Worm (Caenorhabditis elegans): Measurements from ENCODE around the gene ptr-16.

The ptr-16 gene

ce11 chrV:1158247-1158646 lies 7.3 kb upstream of the ptr-16 start (continued):
- TF ChIP-seq mdl-1 (tag; optimal IDR thresholded peaks at IDR 0.05) (no peak), mep-1 (tag; optimal IDR thresholded peaks at IDR 0.05) (peak; percentile 32), F37D6.2 (tag; optimal IDR thresholded peaks at IDR 0.05) (no peak), T26A8.4 (GFP tag; IDR thresholded peaks at IDR 0.05) (no peak; the same call in 1 of the 2 replicates), vab-7 (GFP tag; IDR thresholded peaks at IDR 0.05) (peak; percentile 50; the same call in 1 of the 2 replicates), cey-2 (tag; optimal IDR thresholded peaks at IDR 0.05; ENCODE audit: borderline replicate concordance, insufficient read depth) (no peak), zag-1 (tag; optimal IDR thresholded peaks at IDR 0.05) (no peak), lin-15B (tag; optimal IDR thresholded peaks at IDR 0.05) (no peak), dpl-1 (GFP tag; optimal IDR thresholded peaks at IDR 0.05) (no peak), nhr-25 (tag; optimal IDR thresholded peaks at IDR 0.05; ENCODE audit: borderline replicate concordance, insufficient read depth) (no peak)

ce11 chrV:1160716-1161115 lies 4.8 kb upstream of the ptr-16 start:
- TF ChIP-seq madf-5 (GFP tag; IDR thresholded peaks at IDR 0.05) (no peak), F10B5.3 (tag; optimal IDR thresholded peaks at IDR 0.05) (no peak), unc-130 (GFP tag; optimal IDR thresholded peaks at IDR 0.05) (no peak), zfp-3 (GFP tag; conservative IDR thresholded peaks at IDR 0.05) (no peak), lin-38 (GFP tag; IDR thresholded peaks at IDR 0.05) (no peak), zip-2 (tag; optimal IDR thresholded peaks at IDR 0.05) (no peak), lir-3 (tag; optimal IDR thresholded peaks at IDR 0.05) (no peak), dmd-8 (GFP tag; IDR thresholded peaks at IDR 0.05) (0 out of 2 replicates have a peak, but pooled peaks have one; percentile 21), duxl-1 (tag; optimal IDR thresholded peaks at IDR 0.05; ENCODE audit: poor library complexity) (no peak)

ce11 chrV:1164196-1164691 lies 1.3 kb upstream of the ptr-16 start, which contains the start of gene T21H3.5:
Gene T21H3.5 (minus strand): TSS chrV:1164293.
- peak; percentile 18 for TF ChIP-seq hlh-11 (tag; optimal IDR thresholded peaks at IDR 0.05)
- no peak for TF ChIP-seq R02D3.7 (tag; optimal IDR thresholded peaks at IDR 0.05)
- no peak for TF ChIP-seq hlh-30 (tag; optimal IDR thresholded peaks at IDR 0.05; ENCODE audit: insufficient read depth)
- TF ChIP-seq mes-2 (tag; optimal IDR thresholded peaks at IDR 0.05; ENCODE audit: poor library complexity, severe bottlenecking), result no peak
- no peak for TF ChIP-seq ztf-7 (tag; optimal IDR thresholded peaks at IDR 0.05)
- TF ChIP-seq zip-2 (tag; optimal IDR thresholded peaks at IDR 0.05), result no peak
- no peak for TF ChIP-seq dmd-6 (GFP tag; IDR thresholded peaks at IDR 0.05)
- no peak for TF ChIP-seq nhr-6 (tag; optimal IDR thresholded peaks at IDR 0.05)
- no peak for TF ChIP-seq vab-7 (GFP tag; IDR thresholded peaks at IDR 0.05)
- peak in 1 of 2 experiments; percentile 91 for TF ChIP-seq unc-62 (GFP tag; optimal IDR thresholded peaks at IDR 0.05 in 1 of 2)
- no peak for TF ChIP-seq unc-62 (tag; optimal IDR thresholded peaks at IDR 0.05)
- no peak for TF ChIP-seq Y5F2A.4 (GFP tag; optimal IDR thresholded peaks at IDR 0.05)
- peak; percentile 66 for TF ChIP-seq mxl-3 (GFP tag; optimal IDR thresholded peaks at IDR 0.05)
- no peak for TF ChIP-seq duxl-1 (tag; optimal IDR thresholded peaks at IDR 0.05; ENCODE audit: poor library complexity)
- no peak for TF ChIP-seq saeg-2 (GFP tag; IDR thresholded peaks at IDR 0.05)
- no peak for TF ChIP-seq spr-1 (tag; optimal IDR thresholded peaks at IDR 0.05)
- no peak for TF ChIP-seq unc-130 (GFP tag; optimal IDR thresholded peaks at IDR 0.05)
- no peak for TF ChIP-seq rbr-2 (tag; optimal IDR thresholded peaks at IDR 0.05)
- TF ChIP-seq spr-3 (GFP tag; optimal IDR thresholded peaks at IDR 0.05), result no peak
- TF ChIP-seq ctbp-1 (GFP tag; IDR thresholded peaks at IDR 0.05), result no peak
- TF ChIP-seq lin-15B (tag; optimal IDR thresholded peaks at IDR 0.05), result no peak
- TF ChIP-seq hif-1 (tag; optimal IDR thresholded peaks at IDR 0.05), result no peak
- no peak for TF ChIP-seq nhr-28 (tag; optimal IDR thresholded peaks at IDR 0.05)
- TF ChIP-seq set-16 (GFP tag; IDR thresholded peaks at IDR 0.05), result peak; percentile 32; the same call in 1 of the 2 replicates

Measured in whole organism, L4 larva.